Worm (Caenorhabditis elegans) whole organism, L4/young adult: ENCODE data around the gene ceh-38.
A peak's percentile ranks its signal among the peaks of the same experiment; 100 is the strongest.

ENCODE experiments used
- W03F9.2 ChIP-seq: fragments of 150-350 bp; optimal IDR thresholded peaks from 2 replicates; lab custom pipeline; 2014; ENCODE audit warnings: missing biosample characterization, missing genetic modification characterization
- dao-5 ChIP-seq: sonication (generic microtip); optimal IDR thresholded peaks from 2 replicates; lab custom pipeline; 2016; ENCODE audit warnings: missing genotype, missing genetic modification characterization, moderate library complexity, missing compliant biosample characterization
- him-1 ChIP-seq: sonication (generic microtip); optimal IDR thresholded peaks from 2 replicates; lab custom pipeline; 2016; ENCODE audit warnings: missing genotype, missing genetic modification reagents, missing genetic modification characterization, missing compliant biosample characterization

Gene ceh-38

DNA sequence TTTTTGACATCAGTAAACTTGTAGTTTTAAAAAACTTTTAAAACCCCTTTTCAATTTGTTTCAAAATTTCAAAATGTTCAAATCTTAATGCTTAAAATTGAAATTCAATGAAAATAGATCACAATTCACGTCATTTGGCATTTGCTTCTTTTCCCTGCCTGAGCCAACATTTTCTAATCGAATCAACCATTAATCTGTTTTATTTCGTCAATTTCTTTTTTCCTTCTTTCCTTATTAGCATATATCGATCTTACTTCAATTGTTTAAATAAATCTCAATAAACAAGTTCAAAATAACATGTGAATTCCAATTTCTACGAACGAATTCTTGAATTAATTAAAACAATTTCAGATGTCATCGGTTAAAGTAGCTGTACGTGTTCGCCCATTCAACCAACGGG lies 44.3 kb downstream of the ceh-38 start:
- TF ChIP-seq W03F9.2 (tag; lab: Kevin White, UChicago) (no peak), him-1 (tag; lab: Kevin White, UChicago) (no peak), dao-5 (tag; lab: Kevin White, UChicago) (no peak)

DNA sequence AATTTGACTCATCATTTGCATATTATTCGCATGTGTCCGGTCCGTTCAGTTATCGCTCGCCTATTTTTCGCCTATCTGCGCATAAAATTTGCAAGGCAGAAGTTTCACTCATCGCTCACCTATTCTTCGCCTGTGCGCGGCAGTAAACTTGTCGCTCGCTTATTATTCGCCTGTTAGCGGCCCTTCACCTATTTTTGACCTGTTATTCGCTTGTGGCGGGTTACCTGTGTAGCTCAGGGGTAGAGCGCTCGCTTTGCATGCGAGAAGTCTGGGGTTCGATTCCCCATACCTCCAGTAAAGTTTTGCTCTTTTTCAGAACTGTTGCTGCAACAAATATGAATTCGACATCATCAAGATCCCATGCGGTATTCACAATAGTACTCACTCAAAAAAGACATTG lies 50.1 kb downstream of the ceh-38 start:
- peak; percentile 56 for TF ChIP-seq dao-5 (tag; lab: Kevin White, UChicago)

DNA sequence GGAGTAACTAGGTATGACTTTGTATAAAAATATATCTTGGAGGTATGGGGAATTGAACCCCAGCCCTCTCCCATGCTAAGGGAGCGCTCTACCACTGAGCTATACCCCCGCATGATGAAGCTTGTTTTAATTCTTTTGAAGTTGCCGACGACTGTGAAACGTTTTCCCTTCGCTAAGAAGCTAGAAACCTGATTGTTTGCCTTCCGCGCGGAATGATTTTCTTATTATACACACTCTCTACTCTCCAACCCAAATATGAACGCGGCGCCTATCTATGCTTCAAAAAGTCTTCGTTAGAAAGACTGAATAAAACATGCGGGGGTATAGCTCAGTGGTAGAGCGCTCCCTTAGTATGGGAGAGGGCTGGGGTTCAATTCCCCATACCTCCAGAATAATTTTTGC lies 51.6 kb downstream of the ceh-38 start:
- TF ChIP-seq him-1 (tag; lab: Kevin White, UChicago), result no peak
- TF ChIP-seq W03F9.2 (tag; lab: Kevin White, UChicago), result no peak
- TF ChIP-seq dao-5 (tag; lab: Kevin White, UChicago), result no peak
